Fruit fly (Drosophila melanogaster): ENCODE results near the gene dy.

dm6 chrX:11818047-11818766 is 39.6 kb upstream of the dy start:
- no peak for TF ChIP-seq CTCF (optimal IDR thresholded peaks at IDR 0.05)
- no peak for TF ChIP-seq CG8478 (optimal IDR thresholded peaks at IDR 0.05)

Measured in S2 (cell line).